Fruit fly (Drosophila melanogaster) whole organism, embryonic: ENCODE data around the gene CG14273.

Experiments used
- Aef1 ChIP-seq: fragments of 200-800 bp; sonication (Bioruptor generic); IDR thresholded peaks from 3 replicates; pipeline ENCODE4 v1.3.6; 2022; ENCODE audit warnings: missing biosample characterization, missing genetic modification characterization
- CG10321 ChIP-seq: fragments of 200-800 bp; sonication (Bioruptor generic); IDR thresholded peaks from 2 replicates; pipeline ENCODE4 v1.3.6; 2022; ENCODE audit warnings: missing biosample characterization, missing genetic modification characterization
- CG11560 ChIP-seq: fragments of 200-800 bp; sonication (Bioruptor generic); IDR thresholded peaks from 3 replicates; pipeline ENCODE4 v1.3.6; 2022; ENCODE audit warnings: missing biosample characterization, missing genetic modification characterization
- CG14710 ChIP-seq: fragments of 200-800 bp; sonication (Bioruptor generic); optimal IDR thresholded peaks from 3 replicates; lab custom pipeline; 2019; ENCODE audit warnings: missing biosample characterization, mild to moderate bottlenecking, missing genetic modification characterization, moderate library complexity
- CG15269 ChIP-seq: fragments of 200-800 bp; sonication (Bioruptor generic); optimal IDR thresholded peaks from 2 replicates; lab custom pipeline; 2018; ENCODE audit warnings: missing biosample characterization, mild to moderate bottlenecking, missing genetic modification characterization, moderate library complexity
- CG16813 ChIP-seq: fragments of 200-800 bp; sonication (Bioruptor generic); IDR thresholded peaks from 3 replicates; pipeline ENCODE4 v1.3.6; 2022; ENCODE audit warnings: missing biosample characterization, missing genetic modification characterization; ENCODE audit not compliant: partially characterized antibody
- CG16863 ChIP-seq: fragments of 200-800 bp; sonication (Bioruptor generic); optimal IDR thresholded peaks from 3 replicates; lab custom pipeline; 2016; ENCODE audit warnings: missing biosample characterization, missing genetic modification characterization
- CG17359 ChIP-seq: fragments of 200-800 bp; sonication (Bioruptor generic); optimal IDR thresholded peaks from 3 replicates; lab custom pipeline; 2018; ENCODE audit warnings: missing biosample characterization, mild to moderate bottlenecking, missing genetic modification characterization, moderate library complexity
- CG17829 ChIP-seq: fragments of 200-800 bp; optimal IDR thresholded peaks from 2 replicates; lab custom pipeline; 2019; ENCODE audit warnings: missing biosample characterization, mild to moderate bottlenecking, missing genetic modification characterization, moderate library complexity
- CG32767 ChIP-seq: fragments of 200-800 bp; sonication (Bioruptor generic); IDR thresholded peaks from 2 replicates; pipeline ENCODE4 v1.3.6; 2022; ENCODE audit warnings: missing biosample characterization, missing genetic modification characterization
- CG7928 ChIP-seq: fragments of 200-800 bp; sonication (Bioruptor generic); optimal IDR thresholded peaks from 2 replicates; lab custom pipeline; 2017; ENCODE audit warnings: missing biosample characterization, mild to moderate bottlenecking, missing genetic modification characterization
- CG8089 ChIP-seq: fragments of 200-800 bp; sonication (Bioruptor generic); optimal IDR thresholded peaks from 3 replicates; lab custom pipeline; 2016; ENCODE audit warnings: missing biosample characterization, missing genetic modification characterization
- CG9215 ChIP-seq: fragments of 200-800 bp; sonication (Bioruptor generic); IDR thresholded peaks from 2 replicates; pipeline ENCODE4 v1.3.6; 2022; ENCODE audit warnings: missing biosample characterization, missing genetic modification characterization
- Dip2 ChIP-seq: fragments of 200-800 bp; sonication (Bioruptor generic); IDR thresholded peaks from 2 replicates; pipeline ENCODE4 v1.3.6; 2022; ENCODE audit warnings: missing biosample characterization, missing genetic modification characterization
- Dll ChIP-seq: fragments of 200-800 bp; sonication (Bioruptor generic); IDR thresholded peaks from 4 replicates; pipeline ENCODE4 v1.3.6; 2022; ENCODE audit warnings: missing biosample characterization, missing genetic modification characterization; ENCODE audit not compliant: partially characterized antibody
- Fer1 ChIP-seq: fragments of 200-800 bp; sonication (Bioruptor generic); optimal IDR thresholded peaks from 2 replicates; lab custom pipeline; 2017; ENCODE audit warnings: missing biosample characterization, mild to moderate bottlenecking, missing genetic modification characterization
- GATAe ChIP-seq: fragments of 200-800 bp; sonication (Bioruptor generic); conservative IDR thresholded peaks from 2 replicates; pipeline ENCODE4 v1.3.6; 2022; ENCODE audit warnings: missing biosample characterization, missing genetic modification characterization
- HLH54F ChIP-seq: fragments of 200-800 bp; sonication (Bioruptor generic); optimal IDR thresholded peaks from 3 replicates; lab custom pipeline; 2016; ENCODE audit warnings: missing biosample characterization, missing genetic modification characterization
- Hmr ChIP-seq: fragments of 200-800 bp; sonication (Bioruptor generic); optimal IDR thresholded peaks from 3 replicates; lab custom pipeline; 2017; ENCODE audit warnings: mild to moderate bottlenecking, missing biosample characterization, missing genetic modification reagents, missing genetic modification characterization
- MTF-1 ChIP-seq: fragments of 200-800 bp; sonication (Bioruptor generic); optimal IDR thresholded peaks from 2 replicates; lab custom pipeline; 2018; ENCODE audit warnings: missing biosample characterization, mild to moderate bottlenecking, missing genetic modification characterization, borderline replicate concordance
- NfI ChIP-seq: fragments of 200-800 bp; sonication (Bioruptor generic); optimal IDR thresholded peaks from 3 replicates; lab custom pipeline; 2018; ENCODE audit warnings: missing biosample characterization, mild to moderate bottlenecking, missing genetic modification characterization, moderate library complexity
- Optix ChIP-seq: fragments of 200-800 bp; sonication (Bioruptor generic); IDR thresholded peaks from 3 replicates; pipeline ENCODE4 v1.3.6; 2022; ENCODE audit warnings: missing biosample characterization, missing genetic modification characterization
- PHDP ChIP-seq: fragments of 200-800 bp; sonication (Bioruptor generic); optimal IDR thresholded peaks from 3 replicates; lab custom pipeline; 2018; ENCODE audit warnings: missing biosample characterization, mild to moderate bottlenecking, missing genetic modification characterization, moderate library complexity
- Rfx ChIP-seq: fragments of 200-800 bp; sonication (Bioruptor generic); IDR thresholded peaks from 2 replicates; pipeline ENCODE4 v1.3.6; 2022; ENCODE audit warnings: missing biosample characterization, missing genetic modification characterization
- Scr ChIP-seq: fragments of 200-800 bp; sonication (Bioruptor generic); IDR thresholded peaks from 2 replicates; pipeline ENCODE4 v1.3.6; 2022; ENCODE audit warnings: missing biosample characterization, missing genetic modification characterization; ENCODE audit not compliant: partially characterized antibody
- Side ChIP-seq: fragments of 200-800 bp; sonication (Bioruptor generic); optimal IDR thresholded peaks from 2 replicates; lab custom pipeline; 2016; ENCODE audit warnings: missing biosample characterization, missing genetic modification characterization
- Taf1 ChIP-seq: fragments of 200-800 bp; sonication (Bioruptor generic); IDR thresholded peaks from 2 replicates; pipeline ENCODE4 v1.3.6; 2022; ENCODE audit warnings: missing biosample characterization, missing genetic modification characterization
- YL-1 ChIP-seq: fragments of 200-800 bp; sonication (Bioruptor generic); optimal IDR thresholded peaks from 3 replicates; lab custom pipeline; 2017; ENCODE audit warnings: missing biosample characterization, mild to moderate bottlenecking, missing genetic modification characterization
- abd-A ChIP-seq: fragments of 200-800 bp; sonication (Bioruptor generic); optimal IDR thresholded peaks from 3 replicates; lab custom pipeline; 2019; ENCODE audit warnings: missing biosample characterization, mild to moderate bottlenecking, missing genetic modification characterization, moderate library complexity
- ap ChIP-seq: fragments of 200-800 bp; sonication (Bioruptor generic); IDR thresholded peaks from 2 replicates; pipeline ENCODE4 v1.3.6; 2022; ENCODE audit warnings: missing biosample characterization, missing genetic modification characterization
- ase ChIP-seq: fragments of 200-800 bp; sonication (Bioruptor generic); IDR thresholded peaks from 3 replicates; pipeline ENCODE4 v1.3.6; 2022; ENCODE audit warnings: missing biosample characterization, missing genetic modification characterization
- br ChIP-seq: fragments of >200 bp; optimal IDR thresholded peaks from 2 replicates; lab custom pipeline; 2017
- crp ChIP-seq, 2 experiments: fragments of 200-800 bp; sonication (Bioruptor generic); optimal IDR thresholded peaks; 2 replicates in 1 of 2; 3 replicates in 1 of 2; lab custom pipeline; 2017; ENCODE audit warnings: missing biosample characterization in 2 of 2, missing genetic modification characterization in 2 of 2, mild to moderate bottlenecking in 1 of 2, moderate library complexity in 1 of 2
- cwo ChIP-seq: fragments of 200-800 bp; sonication (Bioruptor generic); optimal IDR thresholded peaks from 3 replicates; lab custom pipeline; 2017; ENCODE audit warnings: missing biosample characterization, missing genetic modification characterization, mild to moderate bottlenecking, moderate library complexity, missing genetic modification reagents
- esg ChIP-seq: fragments of 200-800 bp; sonication (Bioruptor generic); conservative IDR thresholded peaks from 2 replicates; pipeline ENCODE4 v1.3.6; 2022; ENCODE audit warnings: missing biosample characterization, missing genetic modification characterization
- fd3F ChIP-seq: fragments of 200-800 bp; sonication (Bioruptor generic); optimal IDR thresholded peaks from 2 replicates; lab custom pipeline; 2018; ENCODE audit warnings: missing biosample characterization, mild to moderate bottlenecking, missing genetic modification characterization, moderate library complexity
- gce ChIP-seq: fragments of 200-800 bp; sonication (Bioruptor generic); IDR thresholded peaks from 3 replicates; pipeline ENCODE4 v1.3.6; 2022; ENCODE audit warnings: missing biosample characterization, missing genetic modification characterization
- klu ChIP-seq: fragments of 200-800 bp; sonication (Bioruptor generic); IDR thresholded peaks from 2 replicates; pipeline ENCODE4 v1.3.6; 2022; ENCODE audit warnings: missing biosample characterization, missing genetic modification characterization
- lilli ChIP-seq: fragments of 200-800 bp; sonication (Bioruptor generic); optimal IDR thresholded peaks from 3 replicates; lab custom pipeline; 2016; ENCODE audit warnings: missing biosample characterization, missing genetic modification characterization
- onecut ChIP-seq: fragments of 200-800 bp; sonication (Bioruptor generic); IDR thresholded peaks from 2 replicates; pipeline ENCODE4 v1.3.6; 2022; ENCODE audit warnings: missing biosample characterization, missing genetic modification characterization
- org-1 ChIP-seq: fragments of 200-800 bp; sonication (Bioruptor generic); optimal IDR thresholded peaks from 2 replicates; lab custom pipeline; 2017; ENCODE audit warnings: missing biosample characterization, missing genetic modification characterization
- pan ChIP-seq, 4 experiments: fragments of >200 bp in 3 of 4; fragments of 200-800 bp in 1 of 4; sonication (Bioruptor generic) in 1 of 4; optimal IDR thresholded peaks in 3 of 4; IDR thresholded peaks in 1 of 4; 2 replicates each; pipeline versions ENCODE4 v1.3.6 to Lab custom; 2017 to 2022; ENCODE audit warnings: missing biosample characterization in 2 of 4, missing genetic modification characterization in 2 of 4, mixed read lengths in 1 of 4
- pros ChIP-seq: fragments of 200-800 bp; sonication (Bioruptor generic); optimal IDR thresholded peaks from 3 replicates; lab custom pipeline; 2019; ENCODE audit warnings: missing biosample characterization, mild to moderate bottlenecking, missing genetic modification characterization, moderate library complexity
- row ChIP-seq: fragments of 200-800 bp; sonication (Bioruptor generic); IDR thresholded peaks from 3 replicates; pipeline ENCODE4 v1.3.6; 2022; ENCODE audit warnings: missing biosample characterization, missing genetic modification characterization
- run ChIP-seq: fragments of 200-800 bp; sonication (Bioruptor generic); optimal IDR thresholded peaks from 3 replicates; lab custom pipeline; 2018; ENCODE audit warnings: missing biosample characterization, mild to moderate bottlenecking, missing genetic modification characterization
- sim ChIP-seq: fragments of 200-800 bp; sonication (Bioruptor generic); IDR thresholded peaks from 2 replicates; pipeline ENCODE4 v1.3.6; 2022; ENCODE audit warnings: missing biosample characterization, missing genetic modification characterization
- sna ChIP-seq: fragments of 200-800 bp; sonication (Bioruptor generic); IDR thresholded peaks from 2 replicates; pipeline ENCODE4 v1.3.6; 2022; ENCODE audit warnings: missing biosample characterization, missing genetic modification characterization; ENCODE audit not compliant: partially characterized antibody

Gene CG14273

DNA sequence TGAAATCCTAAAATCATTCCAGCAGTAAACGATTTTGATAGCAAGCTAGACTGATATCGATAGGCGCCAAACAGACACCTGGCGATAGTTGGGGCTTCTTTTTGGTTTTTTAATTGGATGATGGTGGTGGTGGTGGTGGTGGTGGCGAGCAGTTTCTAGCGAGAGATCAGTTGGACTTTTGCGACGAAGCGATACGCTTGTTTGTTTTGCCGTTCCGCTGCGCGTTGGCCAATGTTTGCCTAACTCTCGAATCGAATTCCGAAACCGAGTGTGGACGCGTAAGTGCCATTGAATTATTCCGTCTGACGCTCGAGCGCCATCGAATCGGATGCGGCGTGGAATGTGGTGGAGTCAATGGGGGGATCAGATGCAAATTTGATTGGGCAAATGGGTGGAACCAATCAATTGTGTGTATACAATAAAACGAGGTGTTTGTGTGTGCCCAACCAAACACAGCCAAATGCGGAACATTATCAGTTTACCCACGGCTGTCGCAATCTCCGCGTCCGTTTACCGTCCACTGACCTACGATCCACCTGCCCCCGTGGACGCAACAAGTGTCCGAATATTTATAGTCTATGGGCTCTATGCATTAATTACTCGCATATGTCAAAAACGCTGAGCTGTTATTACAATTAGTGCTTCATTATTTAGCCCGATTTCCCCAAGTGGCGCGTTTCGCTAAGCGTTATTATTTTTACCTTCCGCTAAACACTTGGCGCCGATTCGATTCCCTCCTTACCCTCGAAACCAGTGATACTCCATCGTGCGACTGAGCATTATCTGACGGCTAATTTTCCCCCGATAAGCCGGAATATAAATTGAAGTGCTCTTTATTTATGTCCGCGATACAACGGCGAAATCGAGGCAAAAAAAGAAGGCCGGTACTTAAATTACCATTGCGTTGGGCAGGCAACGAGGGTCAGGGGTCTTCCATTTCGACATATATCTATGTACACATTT, 28.1 kb downstream of the CG14273 start, which contains the start of gene CG17292 (continued):
- peak; percentile 47 for TF ChIP-seq lilli
- TF ChIP-seq PHDP (tag; lab: Kevin White, UChicago) = peak; percentile 54
- TF ChIP-seq pros (GFP tag; lab: Kevin White, UChicago) = no peak
- TF ChIP-seq Hmr (GFP tag; lab: Kevin White, UChicago) = peak; percentile 81
- no peak for TF ChIP-seq Dip2 (GFP tag; lab: Robert Waterston, UW)
- TF ChIP-seq pan (optimal IDR thresholded peaks at IDR 0.05; lab: Kevin White, UChicago) = no peak
- TF ChIP-seq pan (GFP tag; optimal IDR thresholded peaks at IDR 0.05 in 1 of 2, IDR thresholded peaks at IDR 0.05 in 1 of 2) = peak in 1 of 2 experiments; percentile 72
- no peak for TF ChIP-seq klu (GFP tag; lab: Robert Waterston, UW)
- TF ChIP-seq YL-1 = peak; percentile 43
- peak; percentile 33; the same call in 1 of the 2 replicates for TF ChIP-seq CG32767 (GFP tag; lab: Robert Waterston, UW)
- TF ChIP-seq HLH54F (GFP tag; lab: Kevin White, UChicago) = no peak
- TF ChIP-seq gce = peak; percentile 75; the same call in 1 of the 3 replicates
- TF ChIP-seq CG8089 (GFP tag; lab: Kevin White, UChicago) = peak; percentile 33
- TF ChIP-seq sim (GFP tag; lab: Robert Waterston, UW) = no peak
- peak; percentile 80 for TF ChIP-seq CG16813 (GFP tag; lab: Robert Waterston, UW)
- TF ChIP-seq ase (GFP tag; lab: Robert Waterston, UW) = peak; percentile 62; the same call in 1 of the 3 replicates
- TF ChIP-seq Dll (GFP tag; lab: Robert Waterston, UW) = peak; percentile 88
- no peak for TF ChIP-seq CG11560 (tag; lab: Robert Waterston, UW)
- TF ChIP-seq abd-A (tag; lab: Kevin White, UChicago) = peak; percentile 91
- peak; percentile 6 for TF ChIP-seq fd3F (GFP tag; lab: Kevin White, UChicago)
- TF ChIP-seq esg (GFP tag; lab: Robert Waterston, UW) = no peak
- peak; percentile 43 for TF ChIP-seq Side (GFP tag; lab: Kevin White, UChicago)
- peak; percentile 74 for TF ChIP-seq Fer1 (GFP tag; lab: Kevin White, UChicago)
- peak in 1 of 2 experiments; percentile 32 for TF ChIP-seq crp (GFP tag; optimal IDR thresholded peaks at IDR 0.05; lab: Kevin White, UChicago)
- TF ChIP-seq row (GFP tag; lab: Robert Waterston, UW) = peak; percentile 60
- TF ChIP-seq CG16863 (GFP tag; lab: Kevin White, UChicago) = peak; percentile 6
- TF ChIP-seq Rfx (GFP tag; lab: Robert Waterston, UW) = peak; percentile 82
- TF ChIP-seq cwo = peak; percentile 52
- TF ChIP-seq CG17359 (tag; lab: Kevin White, UChicago) = peak; percentile 38
- TF ChIP-seq br (lab: Kevin White, UChicago) = no peak
- peak; percentile 14 for TF ChIP-seq CG14710 (tag; lab: Kevin White, UChicago)
- TF ChIP-seq CG10321 (GFP tag; lab: Robert Waterston, UW) = 0 out of 2 replicates have a peak, but pooled peaks have one; percentile 60
- TF ChIP-seq org-1 (GFP tag; lab: Kevin White, UChicago) = peak; percentile 43
- peak; percentile 62; the same call in 2 of the 3 replicates for TF ChIP-seq Optix (GFP tag; lab: Robert Waterston, UW)
- peak; percentile 18; the same call in 1 of the 2 replicates for TF ChIP-seq GATAe (GFP tag; lab: Robert Waterston, UW)
- TF ChIP-seq CG15269 = peak; percentile 63
- peak; percentile 27 for TF ChIP-seq NfI (GFP tag; lab: Kevin White, UChicago)
- peak; percentile 90 for TF ChIP-seq Scr
- 0 out of 2 replicates have a peak, but pooled peaks have one; percentile 10 for TF ChIP-seq Taf1 (GFP tag; lab: Robert Waterston, UW)
- TF ChIP-seq ap = 0 out of 2 replicates have a peak, but pooled peaks have one; percentile 39
- peak; percentile 54; the same call in 1 of the 2 replicates for TF ChIP-seq onecut (GFP tag; lab: Robert Waterston, UW)
- no peak for TF ChIP-seq CG9215 (GFP tag; lab: Robert Waterston, UW)
- peak; percentile 28 for TF ChIP-seq CG7928
- peak; percentile 20; the same call in 1 of the 3 replicates for TF ChIP-seq Aef1 (GFP tag; lab: Robert Waterston, UW)
- TF ChIP-seq CG17829 (tag; lab: Kevin White, UChicago) = no peak
- TF ChIP-seq MTF-1 (GFP tag; lab: Kevin White, UChicago) = peak; percentile 23
- TF ChIP-seq run (tag; lab: Kevin White, UChicago) = peak; percentile 66
- peak; percentile 89 for TF ChIP-seq sna (GFP tag; lab: Robert Waterston, UW)
